Worm (Caenorhabditis elegans) whole organism, L4 larva: ENCODE results near the gene nhr-117.

Experiments used
- F10B5.3 ChIP-seq: sonication (generic microtip); optimal IDR thresholded peaks from 2 replicates; lab custom pipeline; 2016; ENCODE audit warnings: mild to moderate bottlenecking, missing genetic modification characterization, missing compliant biosample characterization
- F26F4.8 ChIP-seq: fragments of 200-800 bp; sonication (Bioruptor generic); conservative IDR thresholded peaks from 2 replicates; pipeline ENCODE4 v1.3.6; 2022; ENCODE audit warnings: missing genetic modification characterization, missing compliant biosample characterization
- F37D6.2 ChIP-seq: sonication (generic microtip); optimal IDR thresholded peaks from 2 replicates; lab custom pipeline; 2016; ENCODE audit warnings: mild to moderate bottlenecking, missing genetic modification characterization, missing compliant biosample characterization
- F49E8.2 ChIP-seq: sonication (generic microtip); optimal IDR thresholded peaks from 2 replicates; lab custom pipeline; 2016; ENCODE audit warnings: missing compliant biosample characterization, mild to moderate bottlenecking, missing genetic modification characterization, borderline replicate concordance
- T20F7.1 ChIP-seq: fragments of 200-800 bp; sonication (Bioruptor generic); optimal IDR thresholded peaks from 2 replicates; lab custom pipeline; 2018; ENCODE audit warnings: mild to moderate bottlenecking, missing genetic modification characterization, missing compliant biosample characterization
- T26A8.4 ChIP-seq: fragments of 200-800 bp; sonication (Bioruptor generic); IDR thresholded peaks from 2 replicates; pipeline ENCODE4 v1.3.6; 2022; ENCODE audit warnings: missing genetic modification characterization, missing compliant biosample characterization
- Y48G9A.11 ChIP-seq: fragments of 200-800 bp; sonication (Bioruptor generic); IDR thresholded peaks from 2 replicates; pipeline ENCODE4 v1.3.6; 2022; ENCODE audit warnings: missing genetic modification reagents, missing genetic modification characterization, missing compliant biosample characterization
- Y5F2A.4 ChIP-seq: fragments of 200-800 bp; sonication (Bioruptor generic); optimal IDR thresholded peaks from 2 replicates; lab custom pipeline; 2018; ENCODE audit warnings: mild to moderate bottlenecking, missing genetic modification characterization, missing compliant biosample characterization
- ceh-20 ChIP-seq: fragments of 200-800 bp; sonication (Bioruptor generic); IDR thresholded peaks from 2 replicates; pipeline ENCODE4 v1.3.6; 2022; ENCODE audit warnings: missing genetic modification reagents, missing genetic modification characterization, missing compliant biosample characterization
- ceh-32 ChIP-seq: sonication (generic microtip); optimal IDR thresholded peaks from 2 replicates; lab custom pipeline; 2016; ENCODE audit warnings: mild to moderate bottlenecking, missing genetic modification characterization, missing compliant biosample characterization; ENCODE audit not compliant: poor library complexity
- ceh-82 ChIP-seq: sonication (generic microtip); optimal IDR thresholded peaks from 2 replicates; lab custom pipeline; 2017; ENCODE audit warnings: missing biosample characterization, missing genetic modification characterization
- cey-2 ChIP-seq: sonication (generic microtip); optimal IDR thresholded peaks from 3 replicates; lab custom pipeline; 2017; ENCODE audit warnings: missing genetic modification characterization, mild to moderate bottlenecking, missing compliant biosample characterization, antibody characterized with exemption, borderline replicate concordance; ENCODE audit not compliant: insufficient read depth
- daf-12 ChIP-seq: fragments of 150-350 bp; optimal IDR thresholded peaks from 2 replicates; lab custom pipeline; 2014; ENCODE audit warnings: missing biosample characterization, missing genetic modification reagents, missing genetic modification characterization
- daf-19 ChIP-seq: fragments of 200-800 bp; sonication (Bioruptor generic); conservative IDR thresholded peaks from 2 replicates; pipeline ENCODE4 v1.3.6; 2022; ENCODE audit warnings: missing genetic modification characterization, missing compliant biosample characterization
- dmd-6 ChIP-seq: fragments of 200-800 bp; sonication (Bioruptor generic); IDR thresholded peaks from 2 replicates; pipeline ENCODE4 v1.3.6; 2022; ENCODE audit warnings: missing genetic modification reagents, missing genetic modification characterization, missing compliant biosample characterization
- dmd-9 ChIP-seq: fragments of 200-800 bp; sonication (Bioruptor generic); IDR thresholded peaks from 2 replicates; pipeline ENCODE4 v1.3.6; 2022; ENCODE audit warnings: missing genetic modification reagents, missing genetic modification characterization, missing compliant biosample characterization
- dpl-1 ChIP-seq: fragments of 150-350 bp; optimal IDR thresholded peaks from 2 replicates; lab custom pipeline; 2014; ENCODE audit warnings: missing biosample characterization, missing genetic modification reagents, missing genetic modification characterization
- dve-1 ChIP-seq: sonication (generic microtip); optimal IDR thresholded peaks from 2 replicates; lab custom pipeline; 2017; ENCODE audit warnings: antibody characterized with exemption, mild to moderate bottlenecking, missing genetic modification characterization, missing compliant biosample characterization; ENCODE audit not compliant: insufficient read depth
- lin-29 ChIP-seq: fragments of 200-800 bp; sonication (Bioruptor generic); IDR thresholded peaks from 2 replicates; pipeline ENCODE4 v1.3.6; 2022; ENCODE audit warnings: missing genetic modification reagents, missing genetic modification characterization, missing compliant biosample characterization
- lsy-2 ChIP-seq, 2 experiments: fragments of 150-350 bp in 1 of 2; sonication (generic microtip) in 1 of 2; optimal IDR thresholded peaks; 2 replicates each; lab custom pipeline; 2014 to 2017; ENCODE audit warnings: missing biosample characterization in 2 of 2, missing genetic modification characterization in 2 of 2
- madf-5 ChIP-seq, 2 experiments: fragments of 200-800 bp; sonication (Bioruptor generic); IDR thresholded peaks; 2 replicates each; pipeline ENCODE4 v1.3.6; 2022; ENCODE audit warnings: missing compliant biosample characterization in 2 of 2, missing genetic modification characterization in 2 of 2
- madf-9 ChIP-seq: fragments of 200-800 bp; sonication (Bioruptor generic); conservative IDR thresholded peaks from 2 replicates; pipeline ENCODE4 v1.3.6; 2022; ENCODE audit warnings: missing genetic modification reagents, missing genetic modification characterization, missing compliant biosample characterization
- mdt-29 ChIP-seq: fragments of 200-800 bp; sonication (Bioruptor generic); IDR thresholded peaks from 2 replicates; pipeline ENCODE4 v1.3.6; 2022; ENCODE audit warnings: missing genetic modification reagents, missing genetic modification characterization, missing compliant biosample characterization
- mxl-2 ChIP-seq: fragments of 200-800 bp; sonication (Bioruptor generic); conservative IDR thresholded peaks from 2 replicates; pipeline ENCODE4 v1.3.6; 2022; ENCODE audit warnings: missing genetic modification reagents, missing genetic modification characterization, missing compliant biosample characterization
- mxl-3 ChIP-seq: fragments of 200-800 bp; sonication (Bioruptor generic); optimal IDR thresholded peaks from 2 replicates; lab custom pipeline; 2018; ENCODE audit warnings: mild to moderate bottlenecking, missing genetic modification characterization, missing compliant biosample characterization
- nhr-10 ChIP-seq: fragments of 150-350 bp; optimal IDR thresholded peaks from 2 replicates; lab custom pipeline; 2014; ENCODE audit warnings: missing biosample characterization, missing genetic modification characterization
- nhr-102 ChIP-seq: sonication (generic microtip); optimal IDR thresholded peaks from 2 replicates; lab custom pipeline; 2016; ENCODE audit warnings: mild to moderate bottlenecking, missing genetic modification characterization, moderate library complexity, missing compliant biosample characterization
- nhr-111 ChIP-seq: fragments of 200-800 bp; sonication (Bioruptor generic); optimal IDR thresholded peaks from 2 replicates; lab custom pipeline; 2018; ENCODE audit warnings: mild to moderate bottlenecking, missing genetic modification characterization, missing compliant biosample characterization
- nhr-25 ChIP-seq: sonication (generic microtip); optimal IDR thresholded peaks from 2 replicates; lab custom pipeline; 2017; ENCODE audit warnings: missing genetic modification characterization, mild to moderate bottlenecking, missing compliant biosample characterization, antibody characterized with exemption, moderate library complexity, borderline replicate concordance; ENCODE audit not compliant: insufficient read depth
- nhr-77 ChIP-seq: fragments of 150-350 bp; optimal IDR thresholded peaks from 2 replicates; lab custom pipeline; 2014; ENCODE audit warnings: missing biosample characterization, missing genetic modification characterization
- pha-4 ChIP-seq, 2 experiments: fragments of 150-350 bp in 1 of 2; fragments of 200-800 bp in 1 of 2; sonication (Bioruptor generic) in 1 of 2; IDR thresholded peaks in 1 of 2; optimal IDR thresholded peaks in 1 of 2; 2 replicates each; pipeline versions ENCODE4 v1.3.6 to Lab custom; 2014 to 2022; ENCODE audit warnings: missing genetic modification characterization in 2 of 2, missing genetic modification reagents in 2 of 2, missing biosample characterization in 1 of 2, missing compliant biosample characterization in 1 of 2
- php-3 ChIP-seq: fragments of 200-800 bp; sonication (Bioruptor generic); IDR thresholded peaks from 2 replicates; pipeline ENCODE4 v1.3.6; 2022; ENCODE audit warnings: missing genetic modification reagents, missing genetic modification characterization, missing compliant biosample characterization
- saeg-2 ChIP-seq: fragments of 200-800 bp; sonication (Bioruptor generic); IDR thresholded peaks from 2 replicates; pipeline ENCODE4 v1.3.6; 2022; ENCODE audit warnings: missing genetic modification reagents, missing genetic modification characterization, missing compliant biosample characterization
- skn-1 ChIP-seq: fragments of 150-350 bp; optimal IDR thresholded peaks from 2 replicates; lab custom pipeline; 2014; ENCODE audit warnings: missing biosample characterization, missing genetic modification characterization
- snpc-1.2 ChIP-seq: fragments of 200-800 bp; sonication (Bioruptor generic); IDR thresholded peaks from 2 replicates; pipeline ENCODE4 v1.3.6; 2022; ENCODE audit warnings: missing genetic modification reagents, missing genetic modification characterization, missing compliant biosample characterization
- snpc-4 ChIP-seq: fragments of 150-350 bp; optimal IDR thresholded peaks from 2 replicates; lab custom pipeline; 2014; ENCODE audit warnings: missing biosample characterization, missing genetic modification characterization
- spr-3 ChIP-seq: fragments of 200-800 bp; sonication (Bioruptor generic); optimal IDR thresholded peaks from 2 replicates; lab custom pipeline; 2018; ENCODE audit warnings: mild to moderate bottlenecking, missing genetic modification characterization, missing compliant biosample characterization
- vab-7 ChIP-seq: fragments of 200-800 bp; sonication (Bioruptor generic); IDR thresholded peaks from 2 replicates; pipeline ENCODE4 v1.3.6; 2022; ENCODE audit warnings: missing genetic modification reagents, missing genetic modification characterization, missing compliant biosample characterization
- zfp-3 ChIP-seq: fragments of 200-800 bp; sonication (Bioruptor generic); conservative IDR thresholded peaks from 2 replicates; pipeline ENCODE4 v1.3.6; 2022; ENCODE audit warnings: missing genetic modification reagents, missing genetic modification characterization, missing compliant biosample characterization

nhr-117 gene

ce11 chrV:1640008-1640407 lies 18.7 kb upstream of the nhr-117 start, which contains the start of gene str-221:
Gene str-221, plus strand, starts transcription at chrV:1640308.
- TF ChIP-seq snpc-1.2 = no peak
- TF ChIP-seq ceh-32 (tag; lab: Kevin White, UChicago) = no peak
- TF ChIP-seq nhr-77 (tag; lab: Kevin White, UChicago) = no peak
- no peak for TF ChIP-seq daf-19 (GFP tag; lab: Robert Waterston, UW)
- TF ChIP-seq dve-1 (tag; lab: Kevin White, UChicago) = no peak
- no peak for TF ChIP-seq F26F4.8 (GFP tag; lab: Robert Waterston, UW)
- TF ChIP-seq F10B5.3 (tag; lab: Kevin White, UChicago) = no peak
- no peak for TF ChIP-seq nhr-10 (tag; lab: Kevin White, UChicago)
- TF ChIP-seq lsy-2 (tag; optimal IDR thresholded peaks at IDR 0.05; lab: Kevin White, UChicago) = no peak
- no peak for TF ChIP-seq nhr-102 (tag; lab: Kevin White, UChicago)
- no peak for TF ChIP-seq dpl-1

- TF ChIP-seq dmd-9 (no peak), madf-5 (GFP tag; IDR thresholded peaks at IDR 0.05; lab: Robert Waterston, UW) (no peak), Y48G9A.11 (GFP tag; lab: Robert Waterston, UW) (no peak), F37D6.2 (tag; lab: Kevin White, UChicago) (no peak), daf-12 (no peak), snpc-1.2 (no peak), mxl-2 (GFP tag; lab: Robert Waterston, UW) (no peak), saeg-2 (GFP tag; lab: Robert Waterston, UW) (no peak)
- TF ChIP-seq, all 104 proteins: peak for 0
Measured at ce11 chrV:1635859-1636258, 14.5 kb upstream of the nhr-117 start, which contains the start of gene str-222. Gene str-222, plus strand, starts transcription at chrV:1636159.

- TF ChIP-seq Y5F2A.4 (GFP tag; lab: Kevin White, UChicago) = no peak
- TF ChIP-seq F49E8.2 (tag; lab: Kevin White, UChicago) = no peak
- no peak for TF ChIP-seq mxl-2 (GFP tag; lab: Robert Waterston, UW)
- TF ChIP-seq T20F7.1 (GFP tag; lab: Kevin White, UChicago) = no peak
- no peak for TF ChIP-seq pha-4 (GFP tag; IDR thresholded peaks at IDR 0.05; lab: Robert Waterston, UW)
- TF ChIP-seq pha-4 (tag; optimal IDR thresholded peaks at IDR 0.05; lab: Kevin White, UChicago) = no peak
- TF ChIP-seq F10B5.3 (tag; lab: Kevin White, UChicago) = no peak
- TF ChIP-seq cey-2 (tag; lab: Kevin White, UChicago) = no peak
- TF ChIP-seq ceh-82 = no peak
- TF ChIP-seq dmd-6 (GFP tag; lab: Robert Waterston, UW) = no peak
- TF ChIP-seq, all 104 proteins: peak for 0
Measured at ce11 chrV:1631717-1632116, 10.4 kb upstream of the nhr-117 start, which contains the start of gene irld-17. Gene irld-17, plus strand, starts transcription at chrV:1632017.

ce11 chrV:1631148-1631547 lies 9.8 kb upstream of the nhr-117 start, which contains the start of gene Y46H3D.8:
Gene Y46H3D.8, minus strand, starts transcription at chrV:1631248.
- no peak for TF ChIP-seq lsy-2 (tag; optimal IDR thresholded peaks at IDR 0.05; lab: Kevin White, UChicago)
- TF ChIP-seq madf-9 (GFP tag; lab: Robert Waterston, UW) = no peak
- TF ChIP-seq ceh-20 = no peak
- no peak for TF ChIP-seq php-3 (GFP tag; lab: Robert Waterston, UW)
- TF ChIP-seq mdt-29 (GFP tag; lab: Robert Waterston, UW) = no peak
- no peak for TF ChIP-seq snpc-4 (tag; lab: Kevin White, UChicago)
- no peak for TF ChIP-seq zfp-3
- TF ChIP-seq spr-3 (GFP tag; lab: Kevin White, UChicago) = no peak
- TF ChIP-seq vab-7 (GFP tag; lab: Robert Waterston, UW) = no peak
- TF ChIP-seq skn-1 (tag; lab: Kevin White, UChicago) = no peak
- no peak for TF ChIP-seq daf-19 (GFP tag; lab: Robert Waterston, UW)
- TF ChIP-seq nhr-111 (GFP tag; lab: Kevin White, UChicago) = no peak
- no peak for TF ChIP-seq Y5F2A.4 (GFP tag; lab: Kevin White, UChicago)
- TF ChIP-seq mxl-3 (GFP tag; lab: Kevin White, UChicago) = no peak
- TF ChIP-seq T26A8.4 (GFP tag; lab: Robert Waterston, UW) = no peak
- no peak for TF ChIP-seq nhr-25 (tag; lab: Kevin White, UChicago)
- no peak for TF ChIP-seq F10B5.3 (tag; lab: Kevin White, UChicago)
- TF ChIP-seq F26F4.8 (GFP tag; lab: Robert Waterston, UW) = no peak
- no peak for TF ChIP-seq lin-29 (GFP tag; lab: Robert Waterston, UW)
